Fruit fly (Drosophila melanogaster): Measurements from ENCODE around the gene CG31036.
A peak's percentile ranks its signal among the peaks of the same experiment; 100 is the strongest.

Gene CG31036

DNA sequence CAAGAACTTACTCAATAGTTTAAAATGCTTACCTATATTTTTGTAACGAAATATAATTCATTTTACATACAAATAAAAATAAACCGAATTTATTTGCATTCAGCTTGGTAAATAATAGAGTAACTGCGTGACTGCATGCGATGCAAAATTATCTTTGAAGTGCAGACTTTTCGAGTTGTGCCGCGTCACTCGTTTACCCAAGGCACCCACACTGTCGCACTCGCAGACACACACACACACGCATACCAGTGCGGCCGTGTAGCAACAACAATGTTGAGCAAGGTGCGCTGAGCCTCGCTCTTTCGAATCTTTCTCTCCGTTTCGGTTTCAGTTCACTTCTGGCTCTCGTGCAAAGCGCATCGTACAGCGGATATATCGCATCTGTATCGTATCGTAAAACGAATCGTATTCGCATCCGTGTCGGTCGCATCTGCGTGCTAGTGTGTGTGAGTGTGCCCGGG, 31.1 kb upstream of the CG31036 start, which contains the start of gene CG31038 (continued):
- TF ChIP-seq chinmo (GFP tag; IDR thresholded peaks at IDR 0.05; ENCODE audit: partially characterized antibody) (peak; percentile 93; the same call in 3 of the 4 replicates), CG13296 (GFP tag; optimal IDR thresholded peaks at IDR 0.05) (no peak), CG17328 (GFP tag; IDR thresholded peaks at IDR 0.05) (peak; percentile 27; the same call in 1 of the 2 replicates), tx (GFP tag; optimal IDR thresholded peaks at IDR 0.05) (no peak), CG2116 (GFP tag; optimal IDR thresholded peaks at IDR 0.05) (no peak), CG10979 (tag; optimal IDR thresholded peaks at IDR 0.05) (no peak), wek (GFP tag; optimal IDR thresholded peaks at IDR 0.05) (peak; percentile 39), Hmr (GFP tag; optimal IDR thresholded peaks at IDR 0.05) (no peak), H15 (GFP tag; IDR thresholded peaks at IDR 0.05) (no peak), CG17568 (GFP tag; optimal IDR thresholded peaks at IDR 0.05) (no peak), schlank (tag; optimal IDR thresholded peaks at IDR 0.05) (no peak), bsh (GFP tag; optimal IDR thresholded peaks at IDR 0.05) (no peak), CG11695 (GFP tag; IDR thresholded peaks at IDR 0.05) (no peak), Dbx (GFP tag; IDR thresholded peaks at IDR 0.05) (peak; percentile 47; the same call in 1 of the 3 replicates), CG12391 (tag; optimal IDR thresholded peaks at IDR 0.05) (no peak), ac (GFP tag; optimal IDR thresholded peaks at IDR 0.05) (no peak), CG12104 (GFP tag; optimal IDR thresholded peaks at IDR 0.05) (no peak), dpn (GFP tag; optimal IDR thresholded peaks at IDR 0.05) (peak in 1 of 2 experiments; percentile 20), Dip3 (GFP tag; optimal IDR thresholded peaks at IDR 0.05) (no peak), CG14014 (GFP tag; IDR thresholded peaks at IDR 0.05) (no peak), caup (GFP tag; optimal IDR thresholded peaks at IDR 0.05; ENCODE audit: severe bottlenecking) (no peak), HLH4C (GFP tag; IDR thresholded peaks at IDR 0.05; ENCODE audit: partially characterized antibody) (peak; percentile 42; the same call in 1 of the 3 replicates), Pdp1 (GFP tag; optimal IDR thresholded peaks at IDR 0.05) (no peak), zen (tag; optimal IDR thresholded peaks at IDR 0.05) (no peak), CG11247 (GFP tag; IDR thresholded peaks at IDR 0.05) (no peak), CG9437 (GFP tag; optimal IDR thresholded peaks at IDR 0.05) (no peak), Chrac-16 (GFP tag; optimal IDR thresholded peaks at IDR 0.05) (no peak), Vsx1 (GFP tag; optimal IDR thresholded peaks at IDR 0.05) (no peak), klu (GFP tag; IDR thresholded peaks at IDR 0.05) (no peak), PHDP (tag; optimal IDR thresholded peaks at IDR 0.05) (no peak), CG12942 (GFP tag; optimal IDR thresholded peaks at IDR 0.05) (no peak), aop (GFP tag; IDR thresholded peaks at IDR 0.05) (0 out of 2 replicates have a peak, but pooled peaks have one; percentile 3), CG12071 (GFP tag; optimal IDR thresholded peaks at IDR 0.05) (peak; percentile 38), ro (GFP tag; IDR thresholded peaks at IDR 0.05) (no peak), Tbp (GFP tag; optimal IDR thresholded peaks at IDR 0.05) (no peak), CG9876 (GFP tag; optimal IDR thresholded peaks at IDR 0.05) (no peak), CG6689 (GFP tag; IDR thresholded peaks at IDR 0.05) (peak; percentile 25; the same call in 1 of the 2 replicates), E2f2 (GFP tag; IDR thresholded peaks at IDR 0.05) (no peak), CG2129 (GFP tag; IDR thresholded peaks at IDR 0.05; ENCODE audit: partially characterized antibody) (no peak), her (GFP tag; optimal IDR thresholded peaks at IDR 0.05) (peak; percentile 54), CG10321 (GFP tag; IDR thresholded peaks at IDR 0.05) (no peak), ems (GFP tag; optimal IDR thresholded peaks at IDR 0.05) (no peak), CG12299 (tag; optimal IDR thresholded peaks at IDR 0.05) (no peak), CG6272 (GFP tag; IDR thresholded peaks at IDR 0.05) (no peak), CG1602 (GFP tag; optimal IDR thresholded peaks at IDR 0.05) (no peak), mam (GFP tag; optimal IDR thresholded peaks at IDR 0.05) (no peak), CG14965 (GFP tag; optimal IDR thresholded peaks at IDR 0.05; ENCODE audit: borderline replicate concordance) (no peak), tll (GFP tag; optimal IDR thresholded peaks at IDR 0.05) (peak in 1 of 2 experiments; percentile 25), gro (GFP tag; optimal IDR thresholded peaks at IDR 0.05) (no peak), CG11504 (tag; optimal IDR thresholded peaks at IDR 0.05) (no peak)
